Worm (Caenorhabditis elegans) whole organism, mixed stage, embryonic: Measurements from ENCODE around the gene nfya-1.

ENCODE experiments used
- elt-1 ChIP-seq: sonication (generic microtip); optimal IDR thresholded peaks from 2 replicates; lab custom pipeline; 2017; ENCODE audit warnings: missing genetic modification characterization, mild to moderate bottlenecking, missing compliant biosample characterization, antibody characterized with exemption, moderate library complexity, borderline replicate concordance; ENCODE audit not compliant: insufficient read depth
- elt-3 ChIP-seq: fragments of 150-350 bp; optimal IDR thresholded peaks from 2 replicates; lab custom pipeline; 2014; ENCODE audit warnings: missing biosample characterization, missing genetic modification characterization
- mep-1 ChIP-seq: fragments of 150-350 bp; optimal IDR thresholded peaks from 2 replicates; lab custom pipeline; 2017; ENCODE audit warnings: missing biosample characterization, missing genetic modification reagents, missing genetic modification characterization, inconsistent platforms
- ztf-11 ChIP-seq: fragments of 150-350 bp; optimal IDR thresholded peaks from 2 replicates; lab custom pipeline; 2014; ENCODE audit warnings: missing biosample characterization, missing genetic modification characterization

- TF ChIP-seq elt-3 (tag; lab: Kevin White, UChicago) (no peak), mep-1 (no peak), ztf-11 (tag; lab: Kevin White, UChicago) (no peak), elt-1 (no peak)
Measured at ce11 chrX:11957246-11957645, 10.6 kb upstream of the nfya-1 start, which contains the start of gene T08D10.5.
